Worm (Caenorhabditis elegans) whole organism, L4/young adult: Measurements from ENCODE around the gene aff-1.

Experiments
- W03F9.2 ChIP-seq: fragments of 150-350 bp; optimal IDR thresholded peaks from 2 replicates; lab custom pipeline; 2014; ENCODE audit warnings: missing biosample characterization, missing genetic modification characterization
- dao-5 ChIP-seq: sonication (generic microtip); optimal IDR thresholded peaks from 2 replicates; lab custom pipeline; 2016; ENCODE audit warnings: missing genotype, missing genetic modification characterization, moderate library complexity, missing compliant biosample characterization
- him-1 ChIP-seq: sonication (generic microtip); optimal IDR thresholded peaks from 2 replicates; lab custom pipeline; 2016; ENCODE audit warnings: missing genotype, missing genetic modification reagents, missing genetic modification characterization, missing compliant biosample characterization

DNA sequence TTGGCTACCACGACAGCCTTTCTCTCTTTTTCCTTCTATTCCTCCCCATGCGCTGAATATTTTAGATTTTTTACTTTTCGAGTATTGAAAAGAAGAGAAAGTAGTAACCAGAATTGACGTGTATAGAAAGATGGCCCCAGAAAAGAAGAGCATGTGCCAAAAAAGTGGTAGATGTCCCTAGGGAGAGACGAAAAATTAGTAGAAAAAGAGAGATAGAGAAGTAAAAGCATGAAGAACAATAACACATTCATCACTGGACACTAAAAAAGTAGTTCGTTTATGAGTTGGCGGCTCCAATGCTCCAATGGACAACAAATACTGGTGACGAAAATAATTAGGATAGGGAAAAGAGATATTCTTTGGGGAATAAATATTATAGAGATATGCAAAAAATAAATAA is 51.0 kb downstream of the aff-1 start:
- TF ChIP-seq him-1 (no peak), W03F9.2 (no peak), dao-5 (no peak)
